Fruit fly (Drosophila melanogaster): Measurements from ENCODE around the gene aop.

- TF ChIP-seq CG8478 (optimal IDR thresholded peaks at IDR 0.05) (no peak), CTCF (optimal IDR thresholded peaks at IDR 0.05) (no peak)
Observed at dm6 chr2L:2196590-2197474, 18.3 kb upstream of the aop start.

Measured in S2 (cell line).